Worm (Caenorhabditis elegans) whole organism, L4 larva: ENCODE measurements around the gene C51E3.6.

ENCODE experiments used
- D1046.2 ChIP-seq: fragments of 200-800 bp; sonication (Bioruptor generic); IDR thresholded peaks from 2 replicates; pipeline ENCODE4 v1.3.6; 2022; ENCODE audit warnings: missing genetic modification characterization, missing compliant biosample characterization
- F10B5.3 ChIP-seq: sonication (generic microtip); optimal IDR thresholded peaks from 2 replicates; lab custom pipeline; 2016; ENCODE audit warnings: mild to moderate bottlenecking, missing genetic modification characterization, missing compliant biosample characterization
- F37D6.2 ChIP-seq: sonication (generic microtip); optimal IDR thresholded peaks from 2 replicates; lab custom pipeline; 2016; ENCODE audit warnings: mild to moderate bottlenecking, missing genetic modification characterization, missing compliant biosample characterization
- R02D3.7 ChIP-seq: fragments of 150-350 bp; sonication (generic microtip); optimal IDR thresholded peaks from 3 replicates; lab custom pipeline; 2014; ENCODE audit warnings: missing biosample characterization, missing genetic modification characterization
- T20F7.1 ChIP-seq: fragments of 200-800 bp; sonication (Bioruptor generic); optimal IDR thresholded peaks from 2 replicates; lab custom pipeline; 2018; ENCODE audit warnings: mild to moderate bottlenecking, missing genetic modification characterization, missing compliant biosample characterization
- Y105C5A.15 ChIP-seq: fragments of 200-800 bp; sonication (Bioruptor generic); IDR thresholded peaks from 2 replicates; pipeline ENCODE4 v1.3.6; 2022; ENCODE audit warnings: missing genetic modification characterization, missing compliant biosample characterization
- aly-2 ChIP-seq: sonication (generic microtip); optimal IDR thresholded peaks from 2 replicates; lab custom pipeline; 2018; ENCODE audit warnings: missing biosample characterization, missing genetic modification characterization
- daf-19 ChIP-seq: fragments of 200-800 bp; sonication (Bioruptor generic); conservative IDR thresholded peaks from 2 replicates; pipeline ENCODE4 v1.3.6; 2022; ENCODE audit warnings: missing genetic modification characterization, missing compliant biosample characterization
- dmd-8 ChIP-seq: fragments of 200-800 bp; sonication (Bioruptor generic); IDR thresholded peaks from 2 replicates; pipeline ENCODE4 v1.3.6; 2022; ENCODE audit warnings: missing genetic modification characterization, missing compliant biosample characterization
- dpl-1 ChIP-seq: fragments of 150-350 bp; optimal IDR thresholded peaks from 2 replicates; lab custom pipeline; 2014; ENCODE audit warnings: missing biosample characterization, missing genetic modification reagents, missing genetic modification characterization
- duxl-1 ChIP-seq: sonication (generic microtip); optimal IDR thresholded peaks from 2 replicates; lab custom pipeline; 2016; ENCODE audit warnings: mild to moderate bottlenecking, missing genetic modification characterization, moderate library complexity, missing compliant biosample characterization; ENCODE audit not compliant: poor library complexity
- egl-43 ChIP-seq: fragments of 200-800 bp; sonication (Bioruptor generic); IDR thresholded peaks from 2 replicates; pipeline ENCODE4 v1.3.6; 2022; ENCODE audit warnings: missing genetic modification reagents, missing genetic modification characterization, missing compliant biosample characterization
- hlh-30 ChIP-seq: sonication (generic microtip); optimal IDR thresholded peaks from 2 replicates; lab custom pipeline; 2017; ENCODE audit warnings: antibody characterized with exemption, mild to moderate bottlenecking, missing genetic modification characterization, missing compliant biosample characterization; ENCODE audit not compliant: insufficient read depth
- jun-1 ChIP-seq: fragments of 150-350 bp; optimal IDR thresholded peaks from 2 replicates; lab custom pipeline; 2014; ENCODE audit warnings: missing biosample characterization, missing genetic modification reagents, missing genetic modification characterization
- lim-7 ChIP-seq: fragments of 200-800 bp; sonication (Bioruptor generic); IDR thresholded peaks from 2 replicates; pipeline ENCODE4 v1.3.6; 2022; ENCODE audit warnings: missing genetic modification characterization, missing compliant biosample characterization
- lin-13 ChIP-seq: fragments of 150-350 bp; optimal IDR thresholded peaks from 2 replicates; lab custom pipeline; 2014; ENCODE audit warnings: missing biosample characterization, missing genetic modification reagents, missing genetic modification characterization
- lin-38 ChIP-seq: fragments of 200-800 bp; sonication (Bioruptor generic); IDR thresholded peaks from 2 replicates; pipeline ENCODE4 v1.3.6; 2022; ENCODE audit warnings: missing genetic modification reagents, missing genetic modification characterization, missing compliant biosample characterization
- lin-39 ChIP-seq: fragments of 150-350 bp; optimal IDR thresholded peaks from 2 replicates; lab custom pipeline; 2014; ENCODE audit warnings: missing biosample characterization, missing genetic modification reagents, missing genetic modification characterization
- lsy-2 ChIP-seq, 2 experiments: fragments of 150-350 bp in 1 of 2; sonication (generic microtip) in 1 of 2; optimal IDR thresholded peaks; 2 replicates each; lab custom pipeline; 2014 to 2017; ENCODE audit warnings: missing biosample characterization in 2 of 2, missing genetic modification characterization in 2 of 2
- madf-5 ChIP-seq, 2 experiments: fragments of 200-800 bp; sonication (Bioruptor generic); IDR thresholded peaks; 2 replicates each; pipeline ENCODE4 v1.3.6; 2022; ENCODE audit warnings: missing compliant biosample characterization in 2 of 2, missing genetic modification characterization in 2 of 2
- mxl-2 ChIP-seq: fragments of 200-800 bp; sonication (Bioruptor generic); conservative IDR thresholded peaks from 2 replicates; pipeline ENCODE4 v1.3.6; 2022; ENCODE audit warnings: missing genetic modification reagents, missing genetic modification characterization, missing compliant biosample characterization
- nhr-11 ChIP-seq: fragments of 150-350 bp; optimal IDR thresholded peaks from 2 replicates; lab custom pipeline; 2014; ENCODE audit warnings: missing biosample characterization, missing genetic modification characterization
- nhr-111 ChIP-seq: fragments of 200-800 bp; sonication (Bioruptor generic); optimal IDR thresholded peaks from 2 replicates; lab custom pipeline; 2018; ENCODE audit warnings: mild to moderate bottlenecking, missing genetic modification characterization, missing compliant biosample characterization
- nhr-237 ChIP-seq: sonication (generic microtip); optimal IDR thresholded peaks from 2 replicates; lab custom pipeline; 2017; ENCODE audit warnings: missing biosample characterization, missing genetic modification characterization
- nhr-25 ChIP-seq: sonication (generic microtip); optimal IDR thresholded peaks from 2 replicates; lab custom pipeline; 2017; ENCODE audit warnings: missing genetic modification characterization, mild to moderate bottlenecking, missing compliant biosample characterization, antibody characterized with exemption, moderate library complexity, borderline replicate concordance; ENCODE audit not compliant: insufficient read depth
- nhr-41 ChIP-seq: fragments of 200-800 bp; sonication (Bioruptor generic); IDR thresholded peaks from 2 replicates; pipeline ENCODE4 v1.3.6; 2022; ENCODE audit warnings: missing genetic modification reagents, missing genetic modification characterization, missing compliant biosample characterization
- sdz-12 ChIP-seq: fragments of 200-800 bp; sonication (Bioruptor generic); optimal IDR thresholded peaks from 2 replicates; lab custom pipeline; 2018; ENCODE audit warnings: mild to moderate bottlenecking, missing genetic modification characterization, missing compliant biosample characterization
- set-16 ChIP-seq: fragments of 200-800 bp; sonication (Bioruptor generic); IDR thresholded peaks from 2 replicates; pipeline ENCODE4 v1.3.6; 2022; ENCODE audit warnings: missing genetic modification reagents, missing genetic modification characterization, missing compliant biosample characterization
- spr-1 ChIP-seq: sonication (generic microtip); optimal IDR thresholded peaks from 2 replicates; lab custom pipeline; 2016; ENCODE audit warnings: mild to moderate bottlenecking, missing genetic modification characterization, missing compliant biosample characterization
- tra-1 ChIP-seq: fragments of 200-800 bp; sonication (Bioruptor generic); IDR thresholded peaks from 2 replicates; pipeline ENCODE4 v1.3.6; 2022; ENCODE audit warnings: missing genetic modification reagents, missing genetic modification characterization, missing compliant biosample characterization
- unc-62 ChIP-seq, 3 experiments: fragments of 150-350 bp in 1 of 3; sonication (generic microtip); optimal IDR thresholded peaks in 2 of 3; peaks in 1 of 3; 1 replicate in 1 of 3; 2 replicates in 2 of 3; lab custom pipeline; 2014 to 2017; ENCODE audit warnings: missing biosample characterization in 3 of 3, missing genetic modification characterization in 3 of 3, missing genetic modification reagents in 3 of 3, missing genotype in 1 of 3
- zip-11 ChIP-seq: fragments of 200-800 bp; sonication (Bioruptor generic); IDR thresholded peaks from 2 replicates; pipeline ENCODE4 v1.3.6; 2022; ENCODE audit warnings: missing genetic modification characterization, missing compliant biosample characterization

The C51E3.6 gene

ce11 chrV:10166368-10166767 lies at the start of gene C51E3.6:
Gene C51E3.6, minus strand, starts transcription at chrV:10166468.
- TF ChIP-seq unc-62 (GFP tag; optimal IDR thresholded peaks at IDR 0.05 in 1 of 2; lab: Kevin White, UChicago) (no peak), unc-62 (tag; optimal IDR thresholded peaks at IDR 0.05; lab: Kevin White, UChicago) (no peak), lin-13 (no peak), T20F7.1 (no peak), R02D3.7 (tag; lab: Kevin White, UChicago) (no peak)

- TF ChIP-seq lin-38: no peak
Measured at ce11 chrV:10212627-10213026, 46.4 kb upstream of the C51E3.6 start, which contains the start of gene hpo-40. Gene hpo-40, plus strand, starts transcription at chrV:10212927.

- TF ChIP-seq sdz-12 (GFP tag; lab: Kevin White, UChicago) (no peak), nhr-41 (GFP tag; lab: Robert Waterston, UW) (no peak), zip-11 (GFP tag; lab: Robert Waterston, UW) (no peak), lsy-2 (tag; optimal IDR thresholded peaks at IDR 0.05; lab: Kevin White, UChicago) (no peak), daf-19 (GFP tag; lab: Robert Waterston, UW) (no peak), lim-7 (GFP tag; lab: Robert Waterston, UW) (no peak), lin-39 (tag; lab: Kevin White, UChicago) (no peak), nhr-237 (no peak), jun-1 (tag; lab: Kevin White, UChicago) (no peak), Y105C5A.15 (GFP tag; lab: Robert Waterston, UW) (no peak)
- TF ChIP-seq, all 104 proteins: peak for 0
Measured at ce11 chrV:10212027-10212426, 45.8 kb upstream of the C51E3.6 start, which contains the start of gene zhit-3. Gene zhit-3, minus strand, starts transcription at chrV:10212127.

DNA sequence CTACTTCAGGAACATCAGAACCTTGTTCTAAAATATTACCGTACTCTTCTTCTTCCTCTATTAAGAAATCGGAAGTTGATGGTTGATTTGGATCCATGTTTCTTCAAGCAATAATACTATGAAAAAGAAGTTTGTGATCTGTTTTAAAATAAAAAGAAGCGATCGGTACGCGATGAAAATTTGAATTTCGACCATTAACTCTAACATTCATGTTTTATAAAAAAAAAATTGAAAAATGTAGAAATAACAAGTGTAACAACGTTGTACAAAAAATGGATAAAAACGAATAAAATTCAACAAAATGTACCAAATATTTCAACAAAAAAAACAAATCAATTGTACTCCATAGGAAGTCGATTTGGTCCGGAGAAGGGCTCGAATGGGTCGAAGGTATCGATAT lies 44.0 kb upstream of the C51E3.6 start, which contains the start of gene tftc-3:
TSS of gene tftc-3 (minus strand) at position 101 of the 400 bp plus-strand sequence.
- no peak for TF ChIP-seq egl-43 (GFP tag; lab: Robert Waterston, UW)
- TF ChIP-seq D1046.2 (GFP tag; lab: Robert Waterston, UW): no peak
- no peak for TF ChIP-seq mxl-2
- peak; percentile 35 for TF ChIP-seq duxl-1 (tag; lab: Kevin White, UChicago)
- no peak for TF ChIP-seq F37D6.2 (tag; lab: Kevin White, UChicago)

- TF ChIP-seq aly-2: no peak
- TF ChIP-seq nhr-111: no peak
- no peak for TF ChIP-seq nhr-11 (tag; lab: Kevin White, UChicago)
- no peak for TF ChIP-seq nhr-25
- TF ChIP-seq set-16 (GFP tag; lab: Robert Waterston, UW): no peak
- no peak for TF ChIP-seq tra-1 (GFP tag; lab: Robert Waterston, UW)
- no peak for TF ChIP-seq F37D6.2 (tag; lab: Kevin White, UChicago)
- no peak for TF ChIP-seq nhr-237
Measured at ce11 chrV:10206502-10206901, 40.2 kb upstream of the C51E3.6 start, which contains the start of gene rpc-25. Gene rpc-25, minus strand, starts transcription at chrV:10206602.

ce11 chrV:10205483-10205882 lies 39.2 kb upstream of the C51E3.6 start, which contains the start of gene ZK856.16:
Gene ZK856.16, minus strand, starts transcription at chrV:10205583.
- TF ChIP-seq Y105C5A.15 (GFP tag; lab: Robert Waterston, UW) (no peak), dmd-8 (GFP tag; lab: Robert Waterston, UW) (no peak), hlh-30 (tag; lab: Kevin White, UChicago) (no peak), nhr-41 (GFP tag; lab: Robert Waterston, UW) (no peak), nhr-25 (no peak), madf-5 (GFP tag; IDR thresholded peaks at IDR 0.05; lab: Robert Waterston, UW) (no peak), egl-43 (GFP tag; lab: Robert Waterston, UW) (no peak), nhr-237 (no peak), spr-1 (tag; lab: Kevin White, UChicago) (no peak), set-16 (GFP tag; lab: Robert Waterston, UW) (no peak), dpl-1 (GFP tag; lab: Kevin White, UChicago) (no peak), F10B5.3 (tag; lab: Kevin White, UChicago) (no peak)
